Worm (Caenorhabditis elegans) whole organism, L3 larva: ENCODE results near the gene elpc-2.

Source experiments
- R02D3.7 ChIP-seq: fragments of 150-350 bp; optimal IDR thresholded peaks from 2 replicates; lab custom pipeline; 2014; ENCODE audit warnings: missing biosample characterization, missing genetic modification characterization
- ZK546.5 ChIP-seq: sonication (generic microtip); optimal IDR thresholded peaks from 2 replicates; lab custom pipeline; 2017; ENCODE audit warnings: missing biosample characterization, missing genetic modification characterization
- aly-2 ChIP-seq: fragments of 150-350 bp; optimal IDR thresholded peaks from 2 replicates; lab custom pipeline; 2014; ENCODE audit warnings: missing biosample characterization, missing genetic modification characterization
- ama-1 ChIP-seq: fragments of 150-350 bp; optimal IDR thresholded peaks from 2 replicates; lab custom pipeline; 2018
- ceh-16 ChIP-seq: sonication (generic microtip); optimal IDR thresholded peaks from 2 replicates; lab custom pipeline; 2017; ENCODE audit warnings: missing biosample characterization, missing genetic modification characterization
- ceh-28 ChIP-seq: fragments of 150-350 bp; optimal IDR thresholded peaks from 2 replicates; lab custom pipeline; 2014; ENCODE audit warnings: missing biosample characterization, missing genetic modification reagents, missing genetic modification characterization
- ceh-82 ChIP-seq: fragments of 150-350 bp; optimal IDR thresholded peaks from 2 replicates; lab custom pipeline; 2014; ENCODE audit warnings: missing biosample characterization, missing genetic modification characterization
- ceh-9 ChIP-seq: sonication (generic microtip); optimal IDR thresholded peaks from 2 replicates; lab custom pipeline; 2018; ENCODE audit warnings: missing biosample characterization, missing genetic modification characterization
- daf-12 ChIP-seq: fragments of 150-350 bp; optimal IDR thresholded peaks from 2 replicates; lab custom pipeline; 2014; ENCODE audit warnings: missing biosample characterization, missing genetic modification reagents, missing genetic modification characterization
- egl-27 ChIP-seq: sonication (generic microtip); optimal IDR thresholded peaks from 4 replicates; lab custom pipeline; 2017; ENCODE audit warnings: missing biosample characterization, missing genetic modification reagents, missing genetic modification characterization
- egl-5 ChIP-seq: fragments of 150-350 bp; optimal IDR thresholded peaks from 2 replicates; lab custom pipeline; 2017; ENCODE audit warnings: missing biosample characterization, missing genetic modification reagents, missing genetic modification characterization, inconsistent platforms
- elt-1 ChIP-seq: fragments of 150-350 bp; optimal IDR thresholded peaks from 2 replicates; lab custom pipeline; 2014; ENCODE audit warnings: missing biosample characterization, missing genetic modification characterization
- elt-2 ChIP-seq: sonication (generic microtip); optimal IDR thresholded peaks from 2 replicates; lab custom pipeline; 2016; ENCODE audit warnings: missing genetic modification reagents, mild to moderate bottlenecking, missing genetic modification characterization, missing compliant biosample characterization
- elt-3 ChIP-seq, 3 experiments: fragments of 150-350 bp in 1 of 3; sonication (generic microtip) in 2 of 3; optimal IDR thresholded peaks; 2 replicates in 2 of 3; 4 replicates in 1 of 3; lab custom pipeline; 2014 to 2017; ENCODE audit warnings: missing biosample characterization in 3 of 3, missing genetic modification characterization in 3 of 3
- eor-1 ChIP-seq, 2 experiments: fragments of 150-350 bp; optimal IDR thresholded peaks; 2 replicates each; lab custom pipeline; 2014 to 2018; ENCODE audit warnings: missing biosample characterization in 2 of 2, missing genetic modification characterization in 2 of 2
- fkh-10 ChIP-seq: sonication (generic microtip); optimal IDR thresholded peaks from 2 replicates; lab custom pipeline; 2017; ENCODE audit warnings: missing biosample characterization, missing genetic modification reagents, missing genetic modification characterization
- fos-1 ChIP-seq: fragments of 150-350 bp; optimal IDR thresholded peaks from 2 replicates; lab custom pipeline; 2014; ENCODE audit warnings: missing biosample characterization, missing genetic modification characterization
- hmg-11 ChIP-seq: sonication (generic microtip); optimal IDR thresholded peaks from 2 replicates; lab custom pipeline; 2016; ENCODE audit warnings: missing genetic modification characterization, missing compliant biosample characterization
- jun-1 ChIP-seq: fragments of 150-350 bp; optimal IDR thresholded peaks from 2 replicates; lab custom pipeline; 2014; ENCODE audit warnings: missing biosample characterization, missing genetic modification reagents, missing genetic modification characterization
- lin-15B ChIP-seq: fragments of 150-350 bp; optimal IDR thresholded peaks from 2 replicates; lab custom pipeline; 2014; ENCODE audit warnings: missing biosample characterization, missing genetic modification characterization
- lin-39 ChIP-seq: fragments of 150-350 bp; optimal IDR thresholded peaks from 2 replicates; lab custom pipeline; 2018; ENCODE audit warnings: missing biosample characterization, missing genetic modification reagents, missing genetic modification characterization
- lsy-12 ChIP-seq: sonication (generic microtip); optimal IDR thresholded peaks from 2 replicates; lab custom pipeline; 2016; ENCODE audit warnings: mild to moderate bottlenecking, missing genetic modification characterization, missing compliant biosample characterization
- mdl-1 ChIP-seq: fragments of 150-350 bp; optimal IDR thresholded peaks from 2 replicates; lab custom pipeline; 2014; ENCODE audit warnings: missing biosample characterization, missing genetic modification characterization
- mml-1 ChIP-seq: fragments of 150-350 bp; sonication (generic microtip); optimal IDR thresholded peaks from 3 replicates; lab custom pipeline; 2014; ENCODE audit warnings: missing biosample characterization, missing genetic modification characterization
- nfya-1 ChIP-seq: sonication (generic microtip); optimal IDR thresholded peaks from 2 replicates; lab custom pipeline; 2017; ENCODE audit warnings: missing genetic modification characterization, mild to moderate bottlenecking, missing compliant biosample characterization, antibody characterized with exemption, moderate library complexity; ENCODE audit not compliant: insufficient read depth
- nhr-11 ChIP-seq: fragments of 150-350 bp; optimal IDR thresholded peaks from 2 replicates; lab custom pipeline; 2014; ENCODE audit warnings: missing biosample characterization, missing genetic modification characterization
- nhr-12 ChIP-seq: fragments of 150-350 bp; optimal IDR thresholded peaks from 2 replicates; lab custom pipeline; 2014; ENCODE audit warnings: missing biosample characterization, missing genetic modification characterization
- nhr-23 ChIP-seq: fragments of 150-350 bp; optimal IDR thresholded peaks from 2 replicates; lab custom pipeline; 2014; ENCODE audit warnings: missing biosample characterization, missing genetic modification reagents, missing genetic modification characterization
- nhr-237 ChIP-seq: fragments of 150-350 bp; optimal IDR thresholded peaks from 2 replicates; lab custom pipeline; 2014; ENCODE audit warnings: missing biosample characterization, missing genetic modification characterization
- nhr-25 ChIP-seq: sonication (generic microtip); optimal IDR thresholded peaks from 2 replicates; lab custom pipeline; 2017; ENCODE audit warnings: missing biosample characterization, missing genetic modification characterization
- nhr-28 ChIP-seq: fragments of 150-350 bp; optimal IDR thresholded peaks from 2 replicates; lab custom pipeline; 2014; ENCODE audit warnings: missing biosample characterization, missing genetic modification characterization
- nhr-43 ChIP-seq: sonication (generic microtip); optimal IDR thresholded peaks from 2 replicates; lab custom pipeline; 2016; ENCODE audit warnings: mild to moderate bottlenecking, missing genetic modification characterization, missing compliant biosample characterization; ENCODE audit not compliant: poor library complexity, severe bottlenecking
- nhr-67 ChIP-seq: fragments of 150-350 bp; optimal IDR thresholded peaks from 2 replicates; lab custom pipeline; 2014; ENCODE audit warnings: missing biosample characterization, missing genetic modification characterization
- nhr-76 ChIP-seq: fragments of 150-350 bp; sonication (generic microtip); optimal IDR thresholded peaks from 5 replicates; lab custom pipeline; 2014; ENCODE audit warnings: missing biosample characterization, missing genetic modification characterization
- nhr-77 ChIP-seq: fragments of 150-350 bp; optimal IDR thresholded peaks from 2 replicates; lab custom pipeline; 2014; ENCODE audit warnings: missing biosample characterization, missing genetic modification characterization
- pha-4 ChIP-seq: fragments of 150-350 bp; optimal IDR thresholded peaks from 2 replicates; lab custom pipeline; 2014; ENCODE audit warnings: missing biosample characterization, missing genetic modification reagents, missing genetic modification characterization
- pqm-1 ChIP-seq: fragments of 150-350 bp; optimal IDR thresholded peaks from 2 replicates; lab custom pipeline; 2017; ENCODE audit warnings: missing biosample characterization, missing genetic modification characterization, inconsistent platforms
- sea-2 ChIP-seq: fragments of 150-350 bp; sonication (generic microtip); optimal IDR thresholded peaks from 4 replicates; lab custom pipeline; 2014; ENCODE audit warnings: missing biosample characterization, missing genetic modification reagents, missing genetic modification characterization
- skn-1 ChIP-seq: fragments of 150-350 bp; optimal IDR thresholded peaks from 2 replicates; lab custom pipeline; 2014; ENCODE audit warnings: missing biosample characterization, missing genetic modification characterization
- snpc-4 ChIP-seq: fragments of 150-350 bp; optimal IDR thresholded peaks from 2 replicates; lab custom pipeline; 2014; ENCODE audit warnings: missing biosample characterization, missing genetic modification characterization
- tbx-2 ChIP-seq: sonication (generic microtip); optimal IDR thresholded peaks from 2 replicates; lab custom pipeline; 2016; ENCODE audit warnings: mild to moderate bottlenecking, missing genetic modification characterization, missing compliant biosample characterization
- unc-39 ChIP-seq: sonication (generic microtip); optimal IDR thresholded peaks from 4 replicates; lab custom pipeline; 2017; ENCODE audit warnings: missing biosample characterization, missing genetic modification characterization
- unc-62 ChIP-seq: fragments of 150-350 bp; sonication (generic microtip); optimal IDR thresholded peaks from 4 replicates; lab custom pipeline; 2014; ENCODE audit warnings: missing biosample characterization, missing genetic modification reagents, missing genetic modification characterization
- zag-1 ChIP-seq: fragments of 150-350 bp; optimal IDR thresholded peaks from 2 replicates; lab custom pipeline; 2014; ENCODE audit warnings: missing biosample characterization, missing genetic modification characterization
- ztf-11 ChIP-seq: fragments of 150-350 bp; optimal IDR thresholded peaks from 2 replicates; lab custom pipeline; 2014; ENCODE audit warnings: missing biosample characterization, missing genetic modification characterization

elpc-2 gene

DNA sequence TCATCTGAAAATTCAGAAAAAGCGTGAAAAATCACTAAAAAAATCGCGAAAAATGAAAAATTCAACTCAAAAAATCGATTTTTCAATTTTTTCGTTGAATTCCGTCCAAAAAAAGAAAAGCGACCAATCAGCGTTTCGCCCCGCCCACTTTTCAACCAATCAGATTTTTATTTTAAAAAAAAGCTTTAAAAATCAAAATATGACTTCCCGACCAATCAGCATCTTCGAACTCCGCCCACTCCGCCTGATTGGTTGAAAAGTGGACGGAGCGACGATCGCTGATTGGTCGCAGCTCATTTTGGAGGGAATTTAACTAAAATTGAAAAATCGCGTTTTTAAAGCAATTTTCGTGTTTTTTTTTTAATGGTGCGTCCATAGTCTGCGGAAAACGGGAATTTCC lies 28.9 kb downstream of the elpc-2 start:
- TF ChIP-seq nfya-1 (tag; lab: Kevin White, UChicago) (peak; percentile 82), skn-1 (tag; lab: Kevin White, UChicago) (no peak), nhr-77 (tag; lab: Kevin White, UChicago) (no peak), ceh-9 (tag; lab: Kevin White, UChicago) (no peak)

- TF ChIP-seq ama-1 (lab: Kevin White, UChicago) (no peak), nfya-1 (tag; lab: Kevin White, UChicago) (peak; percentile 77)
Measured at ce11 chrIII:12703237-12703636, 29.8 kb downstream of the elpc-2 start.

ce11 chrIII:12711217-12711616 lies 37.7 kb downstream of the elpc-2 start, which contains the start of gene hut-1:
hut-1 (plus strand) TSS chrIII:12711560.
- TF ChIP-seq skn-1 (tag; lab: Kevin White, UChicago), result no peak
- TF ChIP-seq nhr-12 (tag; lab: Kevin White, UChicago), result no peak
- TF ChIP-seq ceh-28, result no peak
- TF ChIP-seq R02D3.7 (tag; lab: Kevin White, UChicago), result no peak
- no peak for TF ChIP-seq sea-2 (GFP tag; lab: Kevin White, UChicago)
- no peak for TF ChIP-seq lsy-12
- TF ChIP-seq nhr-76, result no peak
- no peak for TF ChIP-seq pqm-1
- peak; percentile 16 for TF ChIP-seq nhr-23 (tag; lab: Kevin White, UChicago)
- TF ChIP-seq egl-5 (tag; lab: Kevin White, UChicago), result peak; percentile 93
- TF ChIP-seq unc-39 (tag; lab: Kevin White, UChicago), result no peak
- peak; percentile 84 for TF ChIP-seq pha-4
- TF ChIP-seq nhr-77 (tag; lab: Kevin White, UChicago), result no peak
- TF ChIP-seq elt-2 (tag; lab: Kevin White, UChicago), result no peak
- TF ChIP-seq nhr-237 (tag; lab: Kevin White, UChicago), result no peak
- no peak for TF ChIP-seq ceh-16
- TF ChIP-seq ama-1 (lab: Kevin White, UChicago), result no peak
- TF ChIP-seq ztf-11 (tag; lab: Kevin White, UChicago), result no peak
- TF ChIP-seq lin-15B (tag; lab: Kevin White, UChicago), result peak; percentile 44
- no peak for TF ChIP-seq nhr-11 (tag; lab: Kevin White, UChicago)
- TF ChIP-seq fos-1 (tag; lab: Kevin White, UChicago), result no peak
- no peak for TF ChIP-seq elt-3 (tag; optimal IDR thresholded peaks at IDR 0.05; lab: Kevin White, UChicago)
- TF ChIP-seq lin-39 (tag; lab: Kevin White, UChicago), result peak; percentile 38
- no peak for TF ChIP-seq nhr-25 (tag; lab: Kevin White, UChicago)
- no peak for TF ChIP-seq daf-12 (tag; lab: Kevin White, UChicago)
- peak; percentile 63 for TF ChIP-seq hmg-11
- no peak for TF ChIP-seq jun-1 (tag; lab: Kevin White, UChicago)
- TF ChIP-seq unc-62, result no peak
- no peak for TF ChIP-seq mml-1 (tag; lab: Kevin White, UChicago)
- no peak for TF ChIP-seq elt-1
- TF ChIP-seq tbx-2 (tag; lab: Kevin White, UChicago), result no peak
- peak; percentile 9 for TF ChIP-seq snpc-4 (tag; lab: Kevin White, UChicago)
- no peak for TF ChIP-seq nhr-28 (tag; lab: Kevin White, UChicago)
- no peak for TF ChIP-seq zag-1 (tag; lab: Kevin White, UChicago)
- no peak for TF ChIP-seq fkh-10
- TF ChIP-seq nhr-67 (tag; lab: Kevin White, UChicago), result no peak
- no peak for TF ChIP-seq nhr-43 (tag; lab: Kevin White, UChicago)
- no peak for TF ChIP-seq egl-27 (tag; lab: Kevin White, UChicago)
- no peak for TF ChIP-seq eor-1 (tag; optimal IDR thresholded peaks at IDR 0.05; lab: Kevin White, UChicago)
- no peak for TF ChIP-seq ceh-82 (tag; lab: Kevin White, UChicago)
- no peak for TF ChIP-seq aly-2 (tag; lab: Kevin White, UChicago)
- TF ChIP-seq ZK546.5 (tag; lab: Kevin White, UChicago), result no peak
- no peak for TF ChIP-seq mdl-1 (tag; lab: Kevin White, UChicago)
- peak; percentile 68 for TF ChIP-seq nfya-1 (tag; lab: Kevin White, UChicago)
